Fruit fly (Drosophila melanogaster) whole organism, embryonic: ENCODE measurements around the gene vers.

Source experiments
- Abd-B ChIP-seq: fragments of 200-800 bp; sonication (Bioruptor generic); optimal IDR thresholded peaks from 2 replicates; lab custom pipeline; 2018; ENCODE audit warnings: missing biosample characterization, mild to moderate bottlenecking, missing genetic modification characterization, moderate library complexity
- Bdp1 ChIP-seq: fragments of 200-800 bp; sonication (Bioruptor generic); optimal IDR thresholded peaks from 3 replicates; lab custom pipeline; 2016; ENCODE audit warnings: missing biosample characterization, missing genetic modification characterization
- CG10209 ChIP-seq: fragments of 200-800 bp; sonication (Bioruptor generic); optimal IDR thresholded peaks from 3 replicates; lab custom pipeline; 2017; ENCODE audit warnings: missing biosample characterization, mild to moderate bottlenecking, missing genetic modification characterization, missing genetic modification reagents
- CG11504 ChIP-seq: fragments of 200-800 bp; sonication (Bioruptor generic); optimal IDR thresholded peaks from 3 replicates; lab custom pipeline; 2019; ENCODE audit warnings: missing biosample characterization, mild to moderate bottlenecking, missing genetic modification characterization, moderate library complexity
- CG13624 ChIP-seq: fragments of 200-800 bp; sonication (Bioruptor generic); optimal IDR thresholded peaks from 2 replicates; lab custom pipeline; 2016; ENCODE audit warnings: missing biosample characterization, missing genetic modification characterization
- CG14014 ChIP-seq: fragments of 200-800 bp; sonication (Bioruptor generic); IDR thresholded peaks from 2 replicates; pipeline ENCODE4 v1.3.6; 2022; ENCODE audit warnings: missing biosample characterization, missing genetic modification characterization
- CG1603 ChIP-seq: fragments of 200-800 bp; sonication (Bioruptor generic); optimal IDR thresholded peaks from 2 replicates; lab custom pipeline; 2019; ENCODE audit warnings: missing biosample characterization, mild to moderate bottlenecking, missing genetic modification characterization, moderate library complexity
- CG32767 ChIP-seq: fragments of 200-800 bp; sonication (Bioruptor generic); IDR thresholded peaks from 2 replicates; pipeline ENCODE4 v1.3.6; 2022; ENCODE audit warnings: missing biosample characterization, missing genetic modification characterization
- CG32772 ChIP-seq: fragments of 200-800 bp; sonication (Bioruptor generic); IDR thresholded peaks from 2 replicates; pipeline ENCODE4 v1.3.6; 2022; ENCODE audit warnings: missing biosample characterization, missing genetic modification characterization
- CG34422 ChIP-seq: fragments of 200-800 bp; sonication (Bioruptor generic); IDR thresholded peaks from 3 replicates; pipeline ENCODE4 v1.3.6; 2022; ENCODE audit warnings: missing biosample characterization, missing genetic modification characterization
- CG42726 ChIP-seq: fragments of 200-800 bp; sonication (Bioruptor generic); IDR thresholded peaks from 2 replicates; pipeline ENCODE4 v1.3.6; 2022; ENCODE audit warnings: missing biosample characterization, missing genetic modification characterization; ENCODE audit not compliant: partially characterized antibody
- CG4282 ChIP-seq: fragments of 200-800 bp; sonication (Bioruptor generic); optimal IDR thresholded peaks from 2 replicates; lab custom pipeline; 2016; ENCODE audit warnings: missing biosample characterization, missing genetic modification characterization
- CG4820 ChIP-seq: fragments of 200-800 bp; sonication (Bioruptor generic); optimal IDR thresholded peaks from 3 replicates; lab custom pipeline; 2016; ENCODE audit warnings: missing biosample characterization, missing genetic modification characterization
- CG6765 ChIP-seq: fragments of 200-800 bp; sonication (Bioruptor generic); optimal IDR thresholded peaks from 3 replicates; lab custom pipeline; 2017; ENCODE audit warnings: missing biosample characterization, mild to moderate bottlenecking, missing genetic modification characterization
- CG8089 ChIP-seq: fragments of 200-800 bp; sonication (Bioruptor generic); optimal IDR thresholded peaks from 3 replicates; lab custom pipeline; 2016; ENCODE audit warnings: missing biosample characterization, missing genetic modification characterization
- CG8359 ChIP-seq: fragments of 200-800 bp; sonication (Bioruptor generic); optimal IDR thresholded peaks from 2 replicates; lab custom pipeline; 2017; ENCODE audit warnings: missing biosample characterization, mild to moderate bottlenecking, missing genetic modification characterization, borderline replicate concordance
- CG8478 ChIP-seq: fragments of >200 bp; optimal IDR thresholded peaks from 2 replicates; lab custom pipeline; 2018
- CG9609 ChIP-seq: fragments of 200-800 bp; sonication (Bioruptor generic); optimal IDR thresholded peaks from 3 replicates; lab custom pipeline; 2016; ENCODE audit warnings: missing biosample characterization, missing genetic modification characterization
- CG9797 ChIP-seq: fragments of 200-800 bp; sonication (Bioruptor generic); optimal IDR thresholded peaks from 3 replicates; lab custom pipeline; 2018; ENCODE audit warnings: missing biosample characterization, mild to moderate bottlenecking, missing genetic modification characterization
- CG9817 ChIP-seq: fragments of 200-800 bp; sonication (Bioruptor generic); optimal IDR thresholded peaks from 2 replicates; lab custom pipeline; 2018; ENCODE audit warnings: missing biosample characterization, mild to moderate bottlenecking, missing genetic modification characterization, moderate library complexity
- CkIIα-i1 ChIP-seq: fragments of 200-800 bp; sonication (Bioruptor generic); IDR thresholded peaks from 2 replicates; pipeline ENCODE4 v1.3.6; 2022; ENCODE audit warnings: missing biosample characterization, missing genetic modification characterization
- D19B ChIP-seq: fragments of 200-800 bp; sonication (Bioruptor generic); optimal IDR thresholded peaks from 2 replicates; lab custom pipeline; 2017; ENCODE audit warnings: missing biosample characterization, mild to moderate bottlenecking, missing genetic modification characterization
- Dfd ChIP-seq, 2 experiments: fragments of >200 bp; optimal IDR thresholded peaks; 2 replicates each; lab custom pipeline; 2017; ENCODE audit warnings: missing biosample characterization in 2 of 2, missing genetic modification characterization in 2 of 2
- Doc3 ChIP-seq: fragments of 200-800 bp; sonication (Bioruptor generic); IDR thresholded peaks from 3 replicates; pipeline ENCODE4 v1.3.6; 2022; ENCODE audit warnings: missing biosample characterization, missing genetic modification characterization; ENCODE audit not compliant: partially characterized antibody
- Dp ChIP-seq: fragments of 200-800 bp; sonication (Bioruptor generic); optimal IDR thresholded peaks from 2 replicates; lab custom pipeline; 2018; ENCODE audit warnings: missing biosample characterization, mild to moderate bottlenecking, missing genetic modification characterization, moderate library complexity
- Kr ChIP-seq: fragments of 200-800 bp; sonication (Bioruptor generic); optimal IDR thresholded peaks from 2 replicates; lab custom pipeline; 2017; ENCODE audit warnings: missing biosample characterization, mild to moderate bottlenecking, missing genetic modification characterization
- MESR4 ChIP-seq: fragments of 200-800 bp; sonication (Bioruptor generic); optimal IDR thresholded peaks from 2 replicates; lab custom pipeline; 2018; ENCODE audit warnings: missing biosample characterization, mild to moderate bottlenecking, missing genetic modification characterization, moderate library complexity
- Mrtf ChIP-seq: fragments of 200-800 bp; sonication (Bioruptor generic); IDR thresholded peaks from 3 replicates; pipeline ENCODE4 v1.3.6; 2022; ENCODE audit warnings: missing biosample characterization, missing genetic modification characterization
- NC2α ChIP-seq: fragments of 200-800 bp; sonication (Bioruptor generic); optimal IDR thresholded peaks from 2 replicates; lab custom pipeline; 2016; ENCODE audit warnings: missing biosample characterization, missing genetic modification characterization
- Oaz ChIP-seq: fragments of 200-800 bp; sonication (Bioruptor generic); IDR thresholded peaks from 2 replicates; pipeline ENCODE4 v1.3.6; 2022; ENCODE audit warnings: missing biosample characterization, missing genetic modification characterization
- Oli ChIP-seq: fragments of 200-800 bp; sonication (Bioruptor generic); optimal IDR thresholded peaks from 2 replicates; lab custom pipeline; 2018; ENCODE audit warnings: missing biosample characterization, mild to moderate bottlenecking, missing genetic modification characterization, moderate library complexity
- Usf ChIP-seq: fragments of 200-800 bp; sonication (Bioruptor generic); optimal IDR thresholded peaks from 2 replicates; lab custom pipeline; 2017; ENCODE audit warnings: missing genotype, missing biosample characterization, missing genetic modification characterization
- Xrp1 ChIP-seq: fragments of 200-800 bp; sonication (Bioruptor generic); IDR thresholded peaks from 2 replicates; pipeline ENCODE4 v1.3.6; 2022; ENCODE audit warnings: missing biosample characterization, missing genetic modification characterization
- bcd ChIP-seq: fragments of 200-800 bp; sonication (Bioruptor generic); optimal IDR thresholded peaks from 2 replicates; lab custom pipeline; 2017; ENCODE audit warnings: missing biosample characterization, mild to moderate bottlenecking, missing genetic modification characterization
- br ChIP-seq: fragments of >200 bp; optimal IDR thresholded peaks from 2 replicates; lab custom pipeline; 2017
- corto ChIP-seq: fragments of 200-800 bp; sonication (Bioruptor generic); optimal IDR thresholded peaks from 2 replicates; lab custom pipeline; 2016; ENCODE audit warnings: missing biosample characterization, mild to moderate bottlenecking, missing genetic modification characterization, moderate library complexity
- da ChIP-seq: fragments of 200-800 bp; sonication (Bioruptor generic); optimal IDR thresholded peaks from 2 replicates; lab custom pipeline; 2016; ENCODE audit warnings: missing biosample characterization, missing genetic modification characterization
- en ChIP-seq: fragments of 200-800 bp; sonication (Bioruptor generic); optimal IDR thresholded peaks from 2 replicates; lab custom pipeline; 2016; ENCODE audit warnings: missing biosample characterization, missing genetic modification characterization
- eve ChIP-seq, 2 experiments: fragments of >200 bp; optimal IDR thresholded peaks; 2 replicates each; lab custom pipeline; 2017; ENCODE audit warnings: missing biosample characterization in 2 of 2, missing genetic modification characterization in 2 of 2
- kah ChIP-seq: fragments of 200-800 bp; sonication (Bioruptor generic); optimal IDR thresholded peaks from 2 replicates; lab custom pipeline; 2018; ENCODE audit warnings: missing biosample characterization, mild to moderate bottlenecking, missing genetic modification characterization
- klu ChIP-seq: fragments of 200-800 bp; sonication (Bioruptor generic); IDR thresholded peaks from 2 replicates; pipeline ENCODE4 v1.3.6; 2022; ENCODE audit warnings: missing biosample characterization, missing genetic modification characterization
- lov ChIP-seq, 2 experiments: fragments of 200-800 bp in 1 of 2; fragments of >200 bp in 1 of 2; sonication (Bioruptor generic) in 1 of 2; IDR thresholded peaks in 1 of 2; optimal IDR thresholded peaks in 1 of 2; 2 replicates in 1 of 2; 3 replicates in 1 of 2; pipeline versions ENCODE4 v1.3.6 to Lab custom; 2017 to 2022; ENCODE audit warnings: missing biosample characterization in 1 of 2, missing genetic modification characterization in 1 of 2
- luna ChIP-seq: fragments of 200-800 bp; sonication (Bioruptor generic); optimal IDR thresholded peaks from 2 replicates; lab custom pipeline; 2016; ENCODE audit warnings: missing biosample characterization, missing genetic modification characterization
- maf-S ChIP-seq: fragments of 200-800 bp; sonication (Bioruptor generic); optimal IDR thresholded peaks from 2 replicates; lab custom pipeline; 2016; ENCODE audit warnings: missing biosample characterization, missing genetic modification characterization
- schlank ChIP-seq: fragments of 200-800 bp; sonication (Bioruptor generic); optimal IDR thresholded peaks from 2 replicates; lab custom pipeline; 2018; ENCODE audit warnings: missing biosample characterization, mild to moderate bottlenecking, missing genetic modification characterization
- so ChIP-seq: fragments of 200-800 bp; sonication (Bioruptor generic); IDR thresholded peaks from 3 replicates; pipeline ENCODE4 v1.3.6; 2022; ENCODE audit warnings: missing biosample characterization, missing genetic modification characterization
- ttk ChIP-seq: fragments of 200-800 bp; sonication (Bioruptor generic); IDR thresholded peaks from 2 replicates; pipeline ENCODE4 v2.1.2; 2022; ENCODE audit warnings: missing biosample characterization, missing genetic modification characterization
- vfl ChIP-seq: fragments of 200-800 bp; sonication (Bioruptor generic); optimal IDR thresholded peaks from 2 replicates; lab custom pipeline; 2016; ENCODE audit warnings: missing biosample characterization, missing genetic modification characterization
- zf30C ChIP-seq: fragments of 200-800 bp; sonication (Bioruptor generic); optimal IDR thresholded peaks from 3 replicates; lab custom pipeline; 2018; ENCODE audit warnings: missing biosample characterization, mild to moderate bottlenecking, missing genetic modification characterization

vers gene

dm6 chr3L:12090898-12091685 lies 24.8 kb upstream of the vers start (continued):
- peak; percentile 2 for TF ChIP-seq CG4820 (GFP tag; lab: Kevin White, UChicago)
- peak; percentile 54 for TF ChIP-seq D19B (GFP tag; lab: Kevin White, UChicago)
- no peak for TF ChIP-seq vfl
- no peak for TF ChIP-seq kah
- TF ChIP-seq CG32772 (GFP tag; lab: Robert Waterston, UW), result 0 out of 2 replicates have a peak, but pooled peaks have one; percentile 35
- no peak for TF ChIP-seq CG9609
- no peak for TF ChIP-seq MESR4 (GFP tag; lab: Kevin White, UChicago)
- TF ChIP-seq CG9797 (GFP tag; lab: Kevin White, UChicago), result no peak
- peak; percentile 50; the same call in 1 of the 2 replicates for TF ChIP-seq ttk (GFP tag; lab: Robert Waterston, UW)
- no peak for TF ChIP-seq Usf
- peak; percentile 50 for TF ChIP-seq bcd (GFP tag; lab: Kevin White, UChicago)
- TF ChIP-seq so (GFP tag; lab: Robert Waterston, UW), result peak; percentile 48; the same call in 1 of the 3 replicates
- no peak for TF ChIP-seq NC2α
- peak; percentile 62 for TF ChIP-seq Abd-B (GFP tag; lab: Kevin White, UChicago)
- TF ChIP-seq CG8089 (GFP tag; lab: Kevin White, UChicago), result no peak
- TF ChIP-seq CG32767 (GFP tag; lab: Robert Waterston, UW), result peak; percentile 66; the same call in 1 of the 2 replicates
- TF ChIP-seq CG34422 (GFP tag; lab: Robert Waterston, UW), result peak; percentile 73; the same call in 2 of the 3 replicates
- TF ChIP-seq CG4282 (GFP tag; lab: Kevin White, UChicago), result no peak
- TF ChIP-seq Kr (GFP tag; lab: Kevin White, UChicago), result no peak
- no peak for TF ChIP-seq en (GFP tag; lab: Kevin White, UChicago)
- TF ChIP-seq CG13624 (GFP tag; lab: Kevin White, UChicago), result peak; percentile 18
- no peak for TF ChIP-seq Dp (GFP tag; lab: Kevin White, UChicago)
- no peak for TF ChIP-seq da
- TF ChIP-seq lov (optimal IDR thresholded peaks at IDR 0.05; lab: Kevin White, UChicago), result no peak
- no peak for TF ChIP-seq lov (GFP tag; IDR thresholded peaks at IDR 0.05; lab: Robert Waterston, UW)
- TF ChIP-seq eve (GFP tag; optimal IDR thresholded peaks at IDR 0.05; lab: Kevin White, UChicago), result peak in 1 of 2 experiments; percentile 15
- TF ChIP-seq Oaz (GFP tag; lab: Robert Waterston, UW), result peak; percentile 51; the same call in 1 of the 2 replicates
- TF ChIP-seq corto (GFP tag; lab: Kevin White, UChicago), result no peak
- TF ChIP-seq CG42726 (GFP tag; lab: Robert Waterston, UW), result no peak
- TF ChIP-seq CG6765 (GFP tag; lab: Kevin White, UChicago), result peak; percentile 60
- peak; percentile 79 for TF ChIP-seq CG11504 (tag; lab: Kevin White, UChicago)
- no peak for TF ChIP-seq CG8478 (lab: Kevin White, UChicago)
- no peak for TF ChIP-seq Doc3 (GFP tag; lab: Robert Waterston, UW)
- no peak; the same call in none of the 2 replicates for TF ChIP-seq CG14014
- peak; percentile 8 for TF ChIP-seq maf-S (GFP tag; lab: Kevin White, UChicago)
- TF ChIP-seq Mrtf (GFP tag; lab: Robert Waterston, UW), result no peak; the same call in 2 of the 3 replicates
- no peak for TF ChIP-seq zf30C (GFP tag; lab: Kevin White, UChicago)
- no peak for TF ChIP-seq br
- TF ChIP-seq CG10209 (GFP tag; lab: Kevin White, UChicago), result peak; percentile 59
- peak; percentile 63; the same call in 1 of the 2 replicates for TF ChIP-seq klu (GFP tag; lab: Robert Waterston, UW)
- TF ChIP-seq Dfd (GFP tag; optimal IDR thresholded peaks at IDR 0.05; lab: Kevin White, UChicago), result no peak
- TF ChIP-seq Xrp1 (GFP tag; lab: Robert Waterston, UW), result no peak; the same call in 1 of the 2 replicates
- TF ChIP-seq luna, result no peak
- peak; percentile 74 for TF ChIP-seq Oli (tag; lab: Kevin White, UChicago)
- TF ChIP-seq CkIIα-i1, result no peak
- no peak for TF ChIP-seq Bdp1 (GFP tag; lab: Kevin White, UChicago)
- TF ChIP-seq CG9817, result peak; percentile 72
- TF ChIP-seq CG1603 (tag; lab: Kevin White, UChicago), result peak; percentile 17
- peak; percentile 36 for TF ChIP-seq schlank (tag; lab: Kevin White, UChicago)
- TF ChIP-seq CG8359 (GFP tag; lab: Kevin White, UChicago), result no peak
